Fruit fly (Drosophila melanogaster) whole organism, embryonic: Measurements from ENCODE around the gene Idh3a.

Experiments used
- BEAF-32 ChIP-seq: fragments of 200-800 bp; sonication (Bioruptor generic); optimal IDR thresholded peaks from 3 replicates; lab custom pipeline; 2017; ENCODE audit warnings: missing biosample characterization, missing genetic modification characterization, mild to moderate bottlenecking, moderate library complexity, missing genetic modification reagents
- Bdp1 ChIP-seq: fragments of 200-800 bp; sonication (Bioruptor generic); optimal IDR thresholded peaks from 3 replicates; lab custom pipeline; 2016; ENCODE audit warnings: missing biosample characterization, missing genetic modification characterization
- CG10979 ChIP-seq: fragments of 200-800 bp; sonication (Bioruptor generic); optimal IDR thresholded peaks from 2 replicates; lab custom pipeline; 2018; ENCODE audit warnings: missing biosample characterization, mild to moderate bottlenecking, missing genetic modification characterization, moderate library complexity
- CG12104 ChIP-seq: fragments of 200-800 bp; sonication (Bioruptor generic); optimal IDR thresholded peaks from 3 replicates; lab custom pipeline; 2016; ENCODE audit warnings: missing biosample characterization, missing genetic modification characterization
- CG14441 ChIP-seq: fragments of 200-800 bp; sonication (Bioruptor generic); IDR thresholded peaks from 2 replicates; pipeline ENCODE4 v1.3.6; 2022; ENCODE audit warnings: missing biosample characterization, missing genetic modification characterization
- CG15514 ChIP-seq: fragments of 200-800 bp; sonication (Bioruptor generic); optimal IDR thresholded peaks from 3 replicates; lab custom pipeline; 2017; ENCODE audit warnings: missing biosample characterization, missing genetic modification characterization, mild to moderate bottlenecking, moderate library complexity, missing genetic modification reagents
- CG17359 ChIP-seq: fragments of 200-800 bp; sonication (Bioruptor generic); optimal IDR thresholded peaks from 3 replicates; lab custom pipeline; 2018; ENCODE audit warnings: missing biosample characterization, mild to moderate bottlenecking, missing genetic modification characterization, moderate library complexity
- CG17912 ChIP-seq: fragments of 200-800 bp; sonication (Bioruptor generic); optimal IDR thresholded peaks from 2 replicates; lab custom pipeline; 2018; ENCODE audit warnings: missing biosample characterization, mild to moderate bottlenecking, missing genetic modification characterization
- CG18262 ChIP-seq: fragments of 200-800 bp; optimal IDR thresholded peaks from 3 replicates; lab custom pipeline; 2019; ENCODE audit warnings: missing biosample characterization, mild to moderate bottlenecking, missing genetic modification characterization, moderate library complexity
- CG1832 ChIP-seq: fragments of 200-800 bp; sonication (Bioruptor generic); optimal IDR thresholded peaks from 2 replicates; lab custom pipeline; 2017; ENCODE audit warnings: missing biosample characterization, mild to moderate bottlenecking, missing genetic modification characterization, inconsistent platforms
- CG31224 ChIP-seq: fragments of 200-800 bp; sonication (Bioruptor generic); IDR thresholded peaks from 2 replicates; pipeline ENCODE4 v1.3.6; 2022; ENCODE audit warnings: missing biosample characterization, missing genetic modification characterization
- CG31388 ChIP-seq: fragments of 200-800 bp; sonication (Bioruptor generic); optimal IDR thresholded peaks from 2 replicates; lab custom pipeline; 2016; ENCODE audit warnings: missing biosample characterization, missing genetic modification characterization
- CG3847 ChIP-seq: fragments of 200-800 bp; sonication (Bioruptor generic); IDR thresholded peaks from 2 replicates; pipeline ENCODE4 v1.3.6; 2022; ENCODE audit warnings: missing biosample characterization, missing genetic modification characterization
- CG42726 ChIP-seq: fragments of 200-800 bp; sonication (Bioruptor generic); IDR thresholded peaks from 2 replicates; pipeline ENCODE4 v1.3.6; 2022; ENCODE audit warnings: missing biosample characterization, missing genetic modification characterization; ENCODE audit not compliant: partially characterized antibody
- CG4328 ChIP-seq: fragments of 200-800 bp; sonication (Bioruptor generic); optimal IDR thresholded peaks from 3 replicates; lab custom pipeline; 2017; ENCODE audit warnings: missing biosample characterization, missing genetic modification reagents, missing genetic modification characterization
- CG4730 ChIP-seq: fragments of 200-800 bp; sonication (Bioruptor generic); IDR thresholded peaks from 2 replicates; pipeline ENCODE4 v1.3.6; 2022; ENCODE audit warnings: missing biosample characterization, missing genetic modification characterization
- CG5953 ChIP-seq: fragments of 200-800 bp; sonication (Bioruptor generic); IDR thresholded peaks from 2 replicates; pipeline ENCODE4 v1.3.6; 2022; ENCODE audit warnings: missing biosample characterization, missing genetic modification characterization
- CG6813 ChIP-seq: fragments of 200-800 bp; sonication (Bioruptor generic); optimal IDR thresholded peaks from 2 replicates; lab custom pipeline; 2017; ENCODE audit warnings: missing biosample characterization, missing genetic modification characterization, mild to moderate bottlenecking, moderate library complexity, missing genetic modification reagents
- CG7745 ChIP-seq: fragments of 200-800 bp; sonication (Bioruptor generic); optimal IDR thresholded peaks from 2 replicates; lab custom pipeline; 2018; ENCODE audit warnings: missing biosample characterization, mild to moderate bottlenecking, missing genetic modification characterization, moderate library complexity
- CG9876 ChIP-seq: fragments of 200-800 bp; sonication (Bioruptor generic); optimal IDR thresholded peaks from 2 replicates; lab custom pipeline; 2016; ENCODE audit warnings: missing biosample characterization, missing genetic modification characterization
- Dad ChIP-seq: fragments of 200-800 bp; sonication (Bioruptor generic); optimal IDR thresholded peaks from 3 replicates; lab custom pipeline; 2016; ENCODE audit warnings: missing biosample characterization, missing genetic modification characterization
- Dip2 ChIP-seq: fragments of 200-800 bp; sonication (Bioruptor generic); IDR thresholded peaks from 2 replicates; pipeline ENCODE4 v1.3.6; 2022; ENCODE audit warnings: missing biosample characterization, missing genetic modification characterization
- E2f1 ChIP-seq: fragments of 200-800 bp; sonication (Bioruptor generic); IDR thresholded peaks from 2 replicates; pipeline ENCODE4 v1.3.6; 2022; ENCODE audit warnings: missing biosample characterization, missing genetic modification characterization
- E2f2 ChIP-seq: fragments of 200-800 bp; sonication (Bioruptor generic); IDR thresholded peaks from 2 replicates; pipeline ENCODE4 v1.3.6; 2022; ENCODE audit warnings: missing biosample characterization, missing genetic modification characterization
- Gsc ChIP-seq: fragments of 200-800 bp; sonication (Bioruptor generic); IDR thresholded peaks from 2 replicates; pipeline ENCODE4 v1.3.6; 2022; ENCODE audit warnings: missing biosample characterization, missing genetic modification characterization
- HLHmδ ChIP-seq: fragments of 200-800 bp; sonication (Bioruptor generic); optimal IDR thresholded peaks from 2 replicates; lab custom pipeline; 2018; ENCODE audit warnings: missing biosample characterization, mild to moderate bottlenecking, missing genetic modification characterization, moderate library complexity
- MTF-1 ChIP-seq: fragments of 200-800 bp; sonication (Bioruptor generic); optimal IDR thresholded peaks from 2 replicates; lab custom pipeline; 2018; ENCODE audit warnings: missing biosample characterization, mild to moderate bottlenecking, missing genetic modification characterization, borderline replicate concordance
- Meics ChIP-seq: fragments of 200-800 bp; sonication (Bioruptor generic); optimal IDR thresholded peaks from 2 replicates; lab custom pipeline; 2017; ENCODE audit warnings: missing biosample characterization, mild to moderate bottlenecking, missing genetic modification characterization
- NC2β ChIP-seq: fragments of 200-800 bp; sonication (Bioruptor generic); optimal IDR thresholded peaks from 2 replicates; lab custom pipeline; 2016; ENCODE audit warnings: missing biosample characterization, missing genetic modification characterization
- NFAT ChIP-seq: fragments of 200-800 bp; sonication (Bioruptor generic); IDR thresholded peaks from 2 replicates; pipeline ENCODE4 v1.3.6; 2022; ENCODE audit warnings: missing biosample characterization, missing genetic modification characterization
- dpn ChIP-seq, 2 experiments: fragments of 200-800 bp; sonication (Bioruptor generic); optimal IDR thresholded peaks; 3 replicates each; lab custom pipeline; 2016; ENCODE audit warnings: missing biosample characterization in 2 of 2, missing genetic modification characterization in 2 of 2
- exex ChIP-seq: fragments of 200-800 bp; sonication (Bioruptor generic); optimal IDR thresholded peaks from 4 replicates; lab custom pipeline; 2018; ENCODE audit warnings: missing biosample characterization, mild to moderate bottlenecking, missing genetic modification characterization, moderate library complexity
- hbn ChIP-seq: fragments of 200-800 bp; sonication (Bioruptor generic); IDR thresholded peaks from 2 replicates; pipeline ENCODE4 v1.3.6; 2022; ENCODE audit warnings: missing biosample characterization, missing genetic modification characterization; ENCODE audit not compliant: partially characterized antibody
- hkb ChIP-seq, 2 experiments: fragments of 200-800 bp in 1 of 2; fragments of >200 bp in 1 of 2; sonication (Bioruptor generic) in 1 of 2; IDR thresholded peaks in 1 of 2; optimal IDR thresholded peaks in 1 of 2; 2 replicates each; pipeline versions ENCODE4 v1.3.6 to Lab custom; 2017 to 2022; ENCODE audit warnings: missing biosample characterization in 1 of 2, missing genetic modification characterization in 1 of 2
- lmd ChIP-seq: fragments of 200-800 bp; sonication (Bioruptor generic); IDR thresholded peaks from 2 replicates; pipeline ENCODE4 v1.3.6; 2022; ENCODE audit warnings: missing biosample characterization, missing genetic modification characterization
- nau ChIP-seq: fragments of 200-800 bp; sonication (Bioruptor generic); optimal IDR thresholded peaks from 3 replicates; lab custom pipeline; 2017; ENCODE audit warnings: missing biosample characterization, mild to moderate bottlenecking, missing genetic modification characterization, missing genetic modification reagents
- odd ChIP-seq: fragments of 200-800 bp; sonication (Bioruptor generic); optimal IDR thresholded peaks from 2 replicates; lab custom pipeline; 2017; ENCODE audit warnings: missing biosample characterization, mild to moderate bottlenecking, missing genetic modification characterization
- pb ChIP-seq: fragments of 200-800 bp; sonication (Bioruptor generic); optimal IDR thresholded peaks from 3 replicates; lab custom pipeline; 2016; ENCODE audit warnings: missing biosample characterization, missing genetic modification characterization
- ssp ChIP-seq: fragments of 200-800 bp; sonication (Bioruptor generic); IDR thresholded peaks from 2 replicates; pipeline ENCODE4 v1.3.6; 2022; ENCODE audit warnings: missing biosample characterization, missing genetic modification characterization
- stc ChIP-seq: fragments of 200-800 bp; sonication (Bioruptor generic); IDR thresholded peaks from 2 replicates; pipeline ENCODE4 v1.3.6; 2022; ENCODE audit warnings: missing biosample characterization, missing genetic modification characterization
- tin ChIP-seq: fragments of 200-800 bp; sonication (Bioruptor generic); optimal IDR thresholded peaks from 3 replicates; lab custom pipeline; 2016; ENCODE audit warnings: missing biosample characterization, missing genetic modification characterization
- tna ChIP-seq: fragments of 200-800 bp; sonication (Bioruptor generic); IDR thresholded peaks from 2 replicates; pipeline ENCODE4 v1.3.6; 2022; ENCODE audit warnings: missing biosample characterization, missing genetic modification characterization; ENCODE audit not compliant: partially characterized antibody
- trh ChIP-seq: fragments of 200-800 bp; sonication (Bioruptor generic); optimal IDR thresholded peaks from 2 replicates; lab custom pipeline; 2016; ENCODE audit warnings: missing biosample characterization, missing genetic modification characterization
- tup ChIP-seq: fragments of 200-800 bp; sonication (Bioruptor generic); optimal IDR thresholded peaks from 2 replicates; lab custom pipeline; 2016; ENCODE audit warnings: missing biosample characterization, mild to moderate bottlenecking, missing genetic modification characterization, moderate library complexity
- usp ChIP-seq: fragments of >200 bp; optimal IDR thresholded peaks from 2 replicates; lab custom pipeline; 2017; ENCODE audit warnings: missing biosample characterization, missing genetic modification characterization
- zf30C ChIP-seq: fragments of 200-800 bp; sonication (Bioruptor generic); optimal IDR thresholded peaks from 3 replicates; lab custom pipeline; 2018; ENCODE audit warnings: missing biosample characterization, mild to moderate bottlenecking, missing genetic modification characterization
- zfh2 ChIP-seq: fragments of 200-800 bp; sonication (Bioruptor generic); optimal IDR thresholded peaks from 2 replicates; lab custom pipeline; 2016; ENCODE audit warnings: missing biosample characterization, missing genetic modification characterization

Gene Idh3a

DNA sequence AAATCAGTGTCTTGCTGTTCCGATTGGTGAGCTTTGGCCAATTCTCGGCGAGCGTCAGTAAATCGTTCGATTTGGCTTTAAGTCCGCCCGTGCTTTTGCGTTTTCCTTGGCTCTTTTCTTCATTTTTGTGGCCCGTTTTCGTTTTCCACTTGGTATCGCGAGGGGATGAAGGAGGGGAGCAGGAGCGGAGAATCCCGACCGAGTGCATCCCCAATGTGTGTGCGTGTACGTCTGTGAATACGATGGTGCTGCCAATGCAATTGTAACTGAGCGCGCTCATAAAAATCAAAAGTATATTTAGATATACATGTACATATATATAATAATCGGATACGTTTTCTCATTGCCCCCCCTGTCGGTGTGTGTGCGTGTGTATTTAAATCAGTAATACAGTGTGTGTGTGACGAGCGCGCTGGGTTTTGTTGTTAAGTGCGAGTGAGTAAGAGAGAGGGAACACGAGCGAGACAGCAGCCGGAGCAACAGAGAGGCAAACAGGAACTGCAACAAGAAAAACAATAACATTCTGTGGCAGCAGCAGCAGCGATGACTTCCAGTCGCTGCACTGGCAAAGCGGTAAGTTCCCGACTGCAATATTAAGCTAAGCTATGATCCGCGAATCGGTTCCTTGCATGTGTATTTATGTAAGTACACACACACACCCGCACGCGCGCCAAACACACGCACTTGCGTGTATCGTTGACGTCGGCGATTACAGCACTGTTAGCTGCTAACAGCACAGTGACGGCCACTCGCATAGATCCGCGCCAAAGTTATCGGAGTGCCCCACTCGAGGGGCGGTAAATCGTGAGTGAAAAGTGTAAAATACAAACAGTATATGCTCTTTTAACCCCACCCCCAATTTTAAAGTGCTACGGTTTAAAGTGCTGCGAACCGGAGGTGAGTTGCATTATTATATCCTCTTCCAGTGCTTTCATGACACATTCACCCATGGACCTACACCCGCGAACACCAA, 25.7 kb downstream of the Idh3a start (continued):
- TF ChIP-seq HLHmδ (GFP tag; lab: Kevin White, UChicago) (no peak), CG6813 (peak; percentile 49), ssp (peak; percentile 47; the same call in 1 of the 2 replicates), Gsc (GFP tag; lab: Robert Waterston, UW) (no peak), CG4730 (GFP tag; lab: Robert Waterston, UW) (0 out of 2 replicates have a peak, but pooled peaks have one; percentile 20), CG17912 (no peak), NC2β (no peak), Dip2 (GFP tag; lab: Robert Waterston, UW) (no peak), BEAF-32 (GFP tag; lab: Kevin White, UChicago) (no peak), CG9876 (GFP tag; lab: Kevin White, UChicago) (no peak), lmd (GFP tag; lab: Robert Waterston, UW) (peak; percentile 68), nau (GFP tag; lab: Kevin White, UChicago) (no peak), CG17359 (tag; lab: Kevin White, UChicago) (peak; percentile 44), CG7745 (tag; lab: Kevin White, UChicago) (no peak), tup (GFP tag; lab: Kevin White, UChicago) (no peak), Bdp1 (GFP tag; lab: Kevin White, UChicago) (peak; percentile 54), CG31224 (GFP tag; lab: Robert Waterston, UW) (0 out of 2 replicates have a peak, but pooled peaks have one; percentile 12), Dad (GFP tag; lab: Kevin White, UChicago) (peak; percentile 33), Meics (GFP tag; lab: Kevin White, UChicago) (peak; percentile 80), CG1832 (GFP tag; lab: Kevin White, UChicago) (peak; percentile 90), zfh2 (GFP tag; lab: Kevin White, UChicago) (peak; percentile 63), tna (no peak), CG12104 (GFP tag; lab: Kevin White, UChicago) (no peak), CG4328 (GFP tag; lab: Kevin White, UChicago) (peak; percentile 56), trh (GFP tag; lab: Kevin White, UChicago) (no peak), hbn (GFP tag; lab: Robert Waterston, UW) (no peak), NFAT (GFP tag; lab: Robert Waterston, UW) (no peak), pb (GFP tag; lab: Kevin White, UChicago) (peak; percentile 54), usp (GFP tag; lab: Kevin White, UChicago) (no peak), MTF-1 (peak; percentile 24), zf30C (GFP tag; lab: Kevin White, UChicago) (no peak), CG42726 (GFP tag; lab: Robert Waterston, UW) (no peak), CG31388 (no peak), CG10979 (peak; percentile 46), E2f1 (GFP tag; lab: Robert Waterston, UW) (peak; percentile 33; the same call in 1 of the 2 replicates), CG14441 (GFP tag; lab: Robert Waterston, UW) (peak; percentile 70), exex (tag; lab: Kevin White, UChicago) (no peak), CG15514 (GFP tag; lab: Kevin White, UChicago) (peak; percentile 39), dpn (GFP tag; optimal IDR thresholded peaks at IDR 0.05; lab: Kevin White, UChicago) (peak; percentile 46 to 47), odd (peak; percentile 22), E2f2 (peak; percentile 44), stc (peak; percentile 52), CG5953 (GFP tag; lab: Robert Waterston, UW) (0 out of 2 replicates have a peak, but pooled peaks have one; percentile 6), CG3847 (GFP tag; lab: Robert Waterston, UW) (peak; percentile 51), CG18262 (tag; lab: Kevin White, UChicago) (peak; percentile 42), tin (GFP tag; lab: Kevin White, UChicago) (peak; percentile 40), hkb (optimal IDR thresholded peaks at IDR 0.05; lab: Kevin White, UChicago) (no peak), hkb (GFP tag; IDR thresholded peaks at IDR 0.05; lab: Robert Waterston, UW) (peak; percentile 60; the same call in 1 of the 2 replicates)
